Worm (Caenorhabditis elegans) whole organism, L4 larva: ENCODE results near the gene F20B6.4.
A peak's percentile ranks its signal among the peaks of the same experiment; 100 is the strongest.

ENCODE experiments used
- F10B5.3 ChIP-seq: sonication (generic microtip); optimal IDR thresholded peaks from 2 replicates; lab custom pipeline; 2016; ENCODE audit warnings: mild to moderate bottlenecking, missing genetic modification characterization, missing compliant biosample characterization
- F26F4.8 ChIP-seq: fragments of 200-800 bp; sonication (Bioruptor generic); conservative IDR thresholded peaks from 2 replicates; pipeline ENCODE4 v1.3.6; 2022; ENCODE audit warnings: missing genetic modification characterization, missing compliant biosample characterization
- F37D6.2 ChIP-seq: sonication (generic microtip); optimal IDR thresholded peaks from 2 replicates; lab custom pipeline; 2016; ENCODE audit warnings: mild to moderate bottlenecking, missing genetic modification characterization, missing compliant biosample characterization
- F44E2.7 ChIP-seq: fragments of 200-800 bp; sonication (Bioruptor generic); IDR thresholded peaks from 2 replicates; pipeline ENCODE4 v2.1.2; 2022; ENCODE audit warnings: missing genetic modification characterization, missing compliant biosample characterization
- T20F7.1 ChIP-seq: fragments of 200-800 bp; sonication (Bioruptor generic); optimal IDR thresholded peaks from 2 replicates; lab custom pipeline; 2018; ENCODE audit warnings: mild to moderate bottlenecking, missing genetic modification characterization, missing compliant biosample characterization
- T26A8.4 ChIP-seq: fragments of 200-800 bp; sonication (Bioruptor generic); IDR thresholded peaks from 2 replicates; pipeline ENCODE4 v1.3.6; 2022; ENCODE audit warnings: missing genetic modification characterization, missing compliant biosample characterization
- Y105C5A.15 ChIP-seq: fragments of 200-800 bp; sonication (Bioruptor generic); IDR thresholded peaks from 2 replicates; pipeline ENCODE4 v1.3.6; 2022; ENCODE audit warnings: missing genetic modification characterization, missing compliant biosample characterization
- Y48G9A.11 ChIP-seq: fragments of 200-800 bp; sonication (Bioruptor generic); IDR thresholded peaks from 2 replicates; pipeline ENCODE4 v1.3.6; 2022; ENCODE audit warnings: missing genetic modification reagents, missing genetic modification characterization, missing compliant biosample characterization
- Y75B8A.6 ChIP-seq: fragments of 200-800 bp; sonication (Bioruptor generic); IDR thresholded peaks from 2 replicates; pipeline ENCODE4 v1.3.6; 2022; ENCODE audit warnings: missing genetic modification reagents, missing genetic modification characterization, missing compliant biosample characterization
- aha-1 ChIP-seq: fragments of 150-350 bp; peaks from one replicate; lab custom pipeline; 2014; ENCODE audit warnings: missing biosample characterization, missing genetic modification characterization
- arid-1 ChIP-seq: fragments of 200-800 bp; sonication (Bioruptor generic); conservative IDR thresholded peaks from 2 replicates; pipeline ENCODE4 v1.3.6; 2022; ENCODE audit warnings: missing genetic modification reagents, missing genetic modification characterization, missing compliant biosample characterization
- attf-4 ChIP-seq: sonication (generic microtip); optimal IDR thresholded peaks from 3 replicates; lab custom pipeline; 2017; ENCODE audit warnings: missing biosample characterization, missing genetic modification characterization
- ctbp-1 ChIP-seq: fragments of 200-800 bp; sonication (Bioruptor generic); IDR thresholded peaks from 2 replicates; pipeline ENCODE4 v1.3.6; 2022; ENCODE audit warnings: missing genetic modification reagents, missing genetic modification characterization, missing compliant biosample characterization
- daf-12 ChIP-seq: fragments of 150-350 bp; optimal IDR thresholded peaks from 2 replicates; lab custom pipeline; 2014; ENCODE audit warnings: missing biosample characterization, missing genetic modification reagents, missing genetic modification characterization
- daf-16 ChIP-seq, 3 experiments: sonication (generic microtip); optimal IDR thresholded peaks; 2 replicates each; lab custom pipeline; 2016 to 2017; ENCODE audit warnings: missing genetic modification characterization in 3 of 3, missing genetic modification reagents in 3 of 3, mild to moderate bottlenecking in 2 of 3, missing compliant biosample characterization in 2 of 3, missing biosample characterization in 1 of 3, moderate library complexity in 1 of 3
- daf-19 ChIP-seq: fragments of 200-800 bp; sonication (Bioruptor generic); conservative IDR thresholded peaks from 2 replicates; pipeline ENCODE4 v1.3.6; 2022; ENCODE audit warnings: missing genetic modification characterization, missing compliant biosample characterization
- daf-8 ChIP-seq: fragments of 200-800 bp; sonication (Bioruptor generic); IDR thresholded peaks from 2 replicates; pipeline ENCODE4 v1.3.6; 2022; ENCODE audit warnings: missing genetic modification characterization, missing compliant biosample characterization
- dmd-9 ChIP-seq: fragments of 200-800 bp; sonication (Bioruptor generic); IDR thresholded peaks from 2 replicates; pipeline ENCODE4 v1.3.6; 2022; ENCODE audit warnings: missing genetic modification reagents, missing genetic modification characterization, missing compliant biosample characterization
- duxl-1 ChIP-seq: sonication (generic microtip); optimal IDR thresholded peaks from 2 replicates; lab custom pipeline; 2016; ENCODE audit warnings: mild to moderate bottlenecking, missing genetic modification characterization, moderate library complexity, missing compliant biosample characterization; ENCODE audit not compliant: poor library complexity
- dve-1 ChIP-seq: sonication (generic microtip); optimal IDR thresholded peaks from 2 replicates; lab custom pipeline; 2017; ENCODE audit warnings: antibody characterized with exemption, mild to moderate bottlenecking, missing genetic modification characterization, missing compliant biosample characterization; ENCODE audit not compliant: insufficient read depth
- hlh-11 ChIP-seq: fragments of 200-800 bp; sonication (Bioruptor generic); optimal IDR thresholded peaks from 2 replicates; lab custom pipeline; 2018; ENCODE audit warnings: mild to moderate bottlenecking, missing genetic modification characterization, missing compliant biosample characterization
- hlh-30 ChIP-seq: sonication (generic microtip); optimal IDR thresholded peaks from 2 replicates; lab custom pipeline; 2017; ENCODE audit warnings: antibody characterized with exemption, mild to moderate bottlenecking, missing genetic modification characterization, missing compliant biosample characterization; ENCODE audit not compliant: insufficient read depth
- hmg-1.1 ChIP-seq: fragments of 200-800 bp; sonication (Bioruptor generic); IDR thresholded peaks from 2 replicates; pipeline ENCODE4 v1.3.6; 2022; ENCODE audit warnings: missing genetic modification reagents, missing genetic modification characterization, missing compliant biosample characterization
- lim-7 ChIP-seq: fragments of 200-800 bp; sonication (Bioruptor generic); IDR thresholded peaks from 2 replicates; pipeline ENCODE4 v1.3.6; 2022; ENCODE audit warnings: missing genetic modification characterization, missing compliant biosample characterization
- lin-1 ChIP-seq: fragments of 200-800 bp; sonication (Bioruptor generic); IDR thresholded peaks from 2 replicates; pipeline ENCODE4 v1.3.6; 2022; ENCODE audit warnings: missing genetic modification reagents, missing genetic modification characterization, missing compliant biosample characterization
- lin-29 ChIP-seq: fragments of 200-800 bp; sonication (Bioruptor generic); IDR thresholded peaks from 2 replicates; pipeline ENCODE4 v1.3.6; 2022; ENCODE audit warnings: missing genetic modification reagents, missing genetic modification characterization, missing compliant biosample characterization
- lsy-2 ChIP-seq, 2 experiments: fragments of 150-350 bp in 1 of 2; sonication (generic microtip) in 1 of 2; optimal IDR thresholded peaks; 2 replicates each; lab custom pipeline; 2014 to 2017; ENCODE audit warnings: missing biosample characterization in 2 of 2, missing genetic modification characterization in 2 of 2
- madf-5 ChIP-seq, 2 experiments: fragments of 200-800 bp; sonication (Bioruptor generic); IDR thresholded peaks; 2 replicates each; pipeline ENCODE4 v1.3.6; 2022; ENCODE audit warnings: missing compliant biosample characterization in 2 of 2, missing genetic modification characterization in 2 of 2
- madf-9 ChIP-seq: fragments of 200-800 bp; sonication (Bioruptor generic); conservative IDR thresholded peaks from 2 replicates; pipeline ENCODE4 v1.3.6; 2022; ENCODE audit warnings: missing genetic modification reagents, missing genetic modification characterization, missing compliant biosample characterization
- mdt-29 ChIP-seq: fragments of 200-800 bp; sonication (Bioruptor generic); IDR thresholded peaks from 2 replicates; pipeline ENCODE4 v1.3.6; 2022; ENCODE audit warnings: missing genetic modification reagents, missing genetic modification characterization, missing compliant biosample characterization
- mep-1 ChIP-seq: fragments of 150-350 bp; sonication (generic microtip); optimal IDR thresholded peaks from 3 replicates; lab custom pipeline; 2014; ENCODE audit warnings: missing biosample characterization, missing genetic modification characterization
- nhr-11 ChIP-seq: fragments of 150-350 bp; optimal IDR thresholded peaks from 2 replicates; lab custom pipeline; 2014; ENCODE audit warnings: missing biosample characterization, missing genetic modification characterization
- nhr-25 ChIP-seq: sonication (generic microtip); optimal IDR thresholded peaks from 2 replicates; lab custom pipeline; 2017; ENCODE audit warnings: missing genetic modification characterization, mild to moderate bottlenecking, missing compliant biosample characterization, antibody characterized with exemption, moderate library complexity, borderline replicate concordance; ENCODE audit not compliant: insufficient read depth
- nhr-41 ChIP-seq: fragments of 200-800 bp; sonication (Bioruptor generic); IDR thresholded peaks from 2 replicates; pipeline ENCODE4 v1.3.6; 2022; ENCODE audit warnings: missing genetic modification reagents, missing genetic modification characterization, missing compliant biosample characterization
- nhr-42 ChIP-seq: fragments of 200-800 bp; sonication (Bioruptor generic); IDR thresholded peaks from 2 replicates; pipeline ENCODE4 v1.3.6; 2022; ENCODE audit warnings: missing genetic modification characterization, missing compliant biosample characterization
- nhr-48 ChIP-seq: sonication (generic microtip); optimal IDR thresholded peaks from 2 replicates; lab custom pipeline; 2016; ENCODE audit warnings: mild to moderate bottlenecking, missing genetic modification characterization, missing compliant biosample characterization
- pha-4 ChIP-seq, 2 experiments: fragments of 150-350 bp in 1 of 2; fragments of 200-800 bp in 1 of 2; sonication (Bioruptor generic) in 1 of 2; IDR thresholded peaks in 1 of 2; optimal IDR thresholded peaks in 1 of 2; 2 replicates each; pipeline versions ENCODE4 v1.3.6 to Lab custom; 2014 to 2022; ENCODE audit warnings: missing genetic modification characterization in 2 of 2, missing genetic modification reagents in 2 of 2, missing biosample characterization in 1 of 2, missing compliant biosample characterization in 1 of 2
- php-3 ChIP-seq: fragments of 200-800 bp; sonication (Bioruptor generic); IDR thresholded peaks from 2 replicates; pipeline ENCODE4 v1.3.6; 2022; ENCODE audit warnings: missing genetic modification reagents, missing genetic modification characterization, missing compliant biosample characterization
- snpc-1.2 ChIP-seq: fragments of 200-800 bp; sonication (Bioruptor generic); IDR thresholded peaks from 2 replicates; pipeline ENCODE4 v1.3.6; 2022; ENCODE audit warnings: missing genetic modification reagents, missing genetic modification characterization, missing compliant biosample characterization
- snpc-4 ChIP-seq: fragments of 150-350 bp; optimal IDR thresholded peaks from 2 replicates; lab custom pipeline; 2014; ENCODE audit warnings: missing biosample characterization, missing genetic modification characterization
- tag-97 ChIP-seq: fragments of 200-800 bp; sonication (Bioruptor generic); IDR thresholded peaks from 2 replicates; pipeline ENCODE4 v1.3.6; 2022; ENCODE audit warnings: missing genetic modification characterization, missing compliant biosample characterization
- vab-7 ChIP-seq: fragments of 200-800 bp; sonication (Bioruptor generic); IDR thresholded peaks from 2 replicates; pipeline ENCODE4 v1.3.6; 2022; ENCODE audit warnings: missing genetic modification reagents, missing genetic modification characterization, missing compliant biosample characterization
- zag-1 ChIP-seq: fragments of 150-350 bp; optimal IDR thresholded peaks from 2 replicates; lab custom pipeline; 2014; ENCODE audit warnings: missing biosample characterization, missing genetic modification characterization
- zfp-2 ChIP-seq: sonication (generic microtip); optimal IDR thresholded peaks from 2 replicates; lab custom pipeline; 2016; ENCODE audit warnings: mild to moderate bottlenecking, missing genetic modification characterization, missing compliant biosample characterization
- zfp-3 ChIP-seq: fragments of 200-800 bp; sonication (Bioruptor generic); conservative IDR thresholded peaks from 2 replicates; pipeline ENCODE4 v1.3.6; 2022; ENCODE audit warnings: missing genetic modification reagents, missing genetic modification characterization, missing compliant biosample characterization
- zip-11 ChIP-seq: fragments of 200-800 bp; sonication (Bioruptor generic); IDR thresholded peaks from 2 replicates; pipeline ENCODE4 v1.3.6; 2022; ENCODE audit warnings: missing genetic modification characterization, missing compliant biosample characterization

Gene F20B6.4

ce11 chrX:4147600-4148448 lies 48.5 kb downstream of the F20B6.4 start:
- TF ChIP-seq lin-29 (GFP tag; lab: Robert Waterston, UW) (peak; percentile 6; the same call in 1 of the 2 replicates), madf-9 (GFP tag; lab: Robert Waterston, UW) (peak; percentile 48), F37D6.2 (peak; percentile 6), daf-12 (no peak), T20F7.1 (peak; percentile 30), F26F4.8 (no peak), ctbp-1 (peak; percentile 65), daf-8 (GFP tag; lab: Robert Waterston, UW) (no peak), zip-11 (GFP tag; lab: Robert Waterston, UW) (no peak), arid-1 (GFP tag; lab: Robert Waterston, UW) (0 out of 2 replicates have a peak, but pooled peaks have one; percentile 53), nhr-25 (peak; percentile 44), lsy-2 (tag; optimal IDR thresholded peaks at IDR 0.05; lab: Kevin White, UChicago) (peak in 1 of 2 experiments; percentile 52), F44E2.7 (no peak), mep-1 (peak; percentile 95), zag-1 (no peak), daf-19 (GFP tag; lab: Robert Waterston, UW) (no peak), snpc-4 (tag; lab: Kevin White, UChicago) (no peak), nhr-11 (tag; lab: Kevin White, UChicago) (no peak), nhr-41 (0 out of 2 replicates have a peak, but pooled peaks have one; percentile 68), hlh-30 (peak; percentile 45), F10B5.3 (no peak), madf-5 (GFP tag; IDR thresholded peaks at IDR 0.05; lab: Robert Waterston, UW) (peak in 1 of 2 experiments; percentile 22; a peak in 1 of 4 replicates), zfp-3 (GFP tag; lab: Robert Waterston, UW) (peak; percentile 82), nhr-42 (GFP tag; lab: Robert Waterston, UW) (peak; percentile 7), lin-1 (GFP tag; lab: Robert Waterston, UW) (peak; percentile 37; the same call in 1 of the 2 replicates), hlh-11 (tag; lab: Kevin White, UChicago) (peak; percentile 25), mdt-29 (GFP tag; lab: Robert Waterston, UW) (peak; percentile 48), duxl-1 (tag; lab: Kevin White, UChicago) (peak; percentile 60), aha-1 (tag; lab: Kevin White, UChicago) (peak; percentile 78), nhr-48 (tag; lab: Kevin White, UChicago) (peak; percentile 15), lim-7 (GFP tag; lab: Robert Waterston, UW) (peak; percentile 63; the same call in 1 of the 2 replicates), Y105C5A.15 (GFP tag; lab: Robert Waterston, UW) (peak; percentile 46; the same call in 1 of the 2 replicates), snpc-1.2 (GFP tag; lab: Robert Waterston, UW) (0 out of 2 replicates have a peak, but pooled peaks have one; percentile 7), php-3 (GFP tag; lab: Robert Waterston, UW) (0 out of 2 replicates have a peak, but pooled peaks have one; percentile 37), dve-1 (tag; lab: Kevin White, UChicago) (peak; percentile 39), dmd-9 (GFP tag; lab: Robert Waterston, UW) (0 out of 2 replicates have a peak, but pooled peaks have one; percentile 4), hmg-1.1 (GFP tag; lab: Robert Waterston, UW) (peak; percentile 39), vab-7 (GFP tag; lab: Robert Waterston, UW) (peak; percentile 16; the same call in 1 of the 2 replicates), zfp-2 (tag; lab: Kevin White, UChicago) (no peak), T26A8.4 (GFP tag; lab: Robert Waterston, UW) (peak; percentile 70), tag-97 (0 out of 2 replicates have a peak, but pooled peaks have one; percentile 34), Y48G9A.11 (peak; percentile 28; the same call in 1 of the 2 replicates), daf-16 (GFP tag; optimal IDR thresholded peaks at IDR 0.05; lab: Kevin White, UChicago) (no peak), daf-16 (tag; optimal IDR thresholded peaks at IDR 0.05; lab: Kevin White, UChicago) (peak; percentile 3), attf-4 (tag; lab: Kevin White, UChicago) (no peak), pha-4 (GFP tag; IDR thresholded peaks at IDR 0.05; lab: Robert Waterston, UW) (peak; percentile 46; the same call in 1 of the 2 replicates), pha-4 (tag; optimal IDR thresholded peaks at IDR 0.05; lab: Kevin White, UChicago) (no peak), Y75B8A.6 (GFP tag; lab: Robert Waterston, UW) (peak; percentile 83)
